Fruit fly (Drosophila melanogaster): ENCODE data around the gene Tim9a.
A peak's percentile ranks its signal among the peaks of the same experiment; 100 is the strongest.

Gene Tim9a

DNA sequence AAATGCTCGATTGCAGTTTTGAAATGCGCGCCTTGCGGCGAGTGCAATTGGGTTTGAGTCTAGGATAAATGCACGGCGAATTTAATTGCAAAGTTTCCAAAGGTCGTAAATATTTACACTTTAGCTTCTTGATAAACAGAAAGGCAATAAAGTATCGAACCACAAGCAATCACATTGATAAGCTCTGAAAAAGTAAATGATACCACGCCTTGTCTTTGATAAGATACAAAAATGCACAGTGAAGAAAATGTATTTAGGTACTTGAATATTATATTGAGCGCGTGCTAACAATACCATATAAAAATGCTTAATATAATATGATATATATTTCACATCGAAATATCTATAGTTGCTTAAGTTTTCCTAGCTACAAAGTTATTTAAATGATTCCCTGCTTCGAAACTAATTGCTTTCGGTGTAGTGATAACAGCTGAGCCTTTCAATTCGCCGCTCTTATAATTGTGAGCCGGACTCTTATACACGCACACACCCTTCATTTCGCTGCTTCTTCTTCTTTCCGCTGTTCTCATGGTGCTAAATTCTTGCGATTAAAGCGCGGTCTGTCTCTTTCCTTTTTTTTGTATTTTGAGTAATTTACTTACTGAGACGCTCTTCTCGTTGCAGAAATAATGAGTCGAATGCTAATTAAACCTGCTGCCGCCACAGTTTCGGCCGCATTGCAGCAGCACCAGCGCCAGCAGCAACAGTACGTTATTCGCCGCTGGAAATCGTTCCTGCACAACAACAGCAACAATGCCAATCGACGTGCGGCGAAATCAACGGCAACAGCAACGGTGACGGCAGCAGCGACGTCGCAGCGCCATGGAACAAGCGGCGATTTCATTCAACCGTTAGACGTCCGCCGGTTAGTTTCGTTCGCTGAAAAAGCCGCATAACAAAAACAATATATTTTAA is 11.5 kb upstream of the Tim9a start (continued):
- TF ChIP-seq CG17359 (tag; optimal IDR thresholded peaks at IDR 0.05) = peak; percentile 89
- TF ChIP-seq Fer3 (tag; optimal IDR thresholded peaks at IDR 0.05) = peak; percentile 84
- TF ChIP-seq Dek (tag; optimal IDR thresholded peaks at IDR 0.05) = peak; percentile 81
- TF ChIP-seq stwl (tag; optimal IDR thresholded peaks at IDR 0.05) = peak; percentile 10
- TF ChIP-seq CG14050 (GFP tag; IDR thresholded peaks at IDR 0.05) = peak; percentile 68; the same call in 2 of the 3 replicates
- TF ChIP-seq CG12942 (GFP tag; optimal IDR thresholded peaks at IDR 0.05) = peak; percentile 68
- peak; percentile 60; the same call in 1 of the 2 replicates for TF ChIP-seq bowl (GFP tag; IDR thresholded peaks at IDR 0.05)
- TF ChIP-seq tgo (GFP tag; IDR thresholded peaks at IDR 0.05) = peak; percentile 81
- no peak for TF ChIP-seq sc (optimal IDR thresholded peaks at IDR 0.05)
- TF ChIP-seq sc (GFP tag; optimal IDR thresholded peaks at IDR 0.05) = peak; percentile 80
- TF ChIP-seq CG1529 (GFP tag; optimal IDR thresholded peaks at IDR 0.05) = peak; percentile 67
- TF ChIP-seq nau (GFP tag; optimal IDR thresholded peaks at IDR 0.05) = peak; percentile 77
- peak; percentile 79 for TF ChIP-seq CG32772 (GFP tag; IDR thresholded peaks at IDR 0.05)
- TF ChIP-seq CG42726 (GFP tag; IDR thresholded peaks at IDR 0.05; ENCODE audit: partially characterized antibody) = no peak
- peak; percentile 63 for TF ChIP-seq cwo (GFP tag; optimal IDR thresholded peaks at IDR 0.05)
- TF ChIP-seq MTF-1 (GFP tag; optimal IDR thresholded peaks at IDR 0.05; ENCODE audit: borderline replicate concordance) = peak; percentile 46
- peak; percentile 61 for TF ChIP-seq CG16863 (GFP tag; optimal IDR thresholded peaks at IDR 0.05)
- peak; percentile 75 for TF ChIP-seq CG6854 (GFP tag; optimal IDR thresholded peaks at IDR 0.05)
- TF ChIP-seq Awh (GFP tag; IDR thresholded peaks at IDR 0.05) = peak; percentile 80
- peak; percentile 82 for TF ChIP-seq CG11456 (GFP tag; IDR thresholded peaks at IDR 0.05)
- TF ChIP-seq bsh (GFP tag; optimal IDR thresholded peaks at IDR 0.05) = peak; percentile 68 to 90
- peak; percentile 75; the same call in 2 of the 3 replicates for TF ChIP-seq B-H1 (GFP tag; IDR thresholded peaks at IDR 0.05)
- peak; percentile 35 for TF ChIP-seq Bdp1 (GFP tag; optimal IDR thresholded peaks at IDR 0.05)
- TF ChIP-seq Adf1 (GFP tag; IDR thresholded peaks at IDR 0.05) = peak; percentile 92
- peak; percentile 17 for TF ChIP-seq CHES-1-like (GFP tag; optimal IDR thresholded peaks at IDR 0.05)
- no peak for TF ChIP-seq CG33213 (GFP tag; optimal IDR thresholded peaks at IDR 0.05)
- TF ChIP-seq CG1233 (GFP tag; optimal IDR thresholded peaks at IDR 0.05) = peak; percentile 56
- TF ChIP-seq CG13296 (GFP tag; optimal IDR thresholded peaks at IDR 0.05) = peak; percentile 77
- TF ChIP-seq CG32532 (GFP tag; IDR thresholded peaks at IDR 0.05) = peak; percentile 81
- TF ChIP-seq Meics (GFP tag; optimal IDR thresholded peaks at IDR 0.05) = peak; percentile 87
- TF ChIP-seq Atf3 (GFP tag; optimal IDR thresholded peaks at IDR 0.05) = no peak
- TF ChIP-seq Mad (GFP tag; optimal IDR thresholded peaks at IDR 0.05) = peak; percentile 55
- peak; percentile 29 for TF ChIP-seq Bteb2 (GFP tag; optimal IDR thresholded peaks at IDR 0.05)
- peak; percentile 81 for TF ChIP-seq Ssrp (tag; optimal IDR thresholded peaks at IDR 0.05)
- TF ChIP-seq TFAM (GFP tag; optimal IDR thresholded peaks at IDR 0.05) = peak; percentile 22
- 0 out of 2 replicates have a peak, but pooled peaks have one; percentile 29 for TF ChIP-seq sens-2 (GFP tag; IDR thresholded peaks at IDR 0.05)
- peak; percentile 75 for TF ChIP-seq NfI (GFP tag; optimal IDR thresholded peaks at IDR 0.05)
- TF ChIP-seq wor (GFP tag; IDR thresholded peaks at IDR 0.05) = peak; percentile 68
- TF ChIP-seq prd (optimal IDR thresholded peaks at IDR 0.05) = no peak
- TF ChIP-seq prd (GFP tag; IDR thresholded peaks at IDR 0.05) = peak; percentile 82
- peak; percentile 72 for TF ChIP-seq corto (GFP tag; optimal IDR thresholded peaks at IDR 0.05)
- TF ChIP-seq gt (GFP tag; IDR thresholded peaks at IDR 0.05) = no peak
- TF ChIP-seq lilli (GFP tag; optimal IDR thresholded peaks at IDR 0.05) = peak; percentile 32
- no peak for TF ChIP-seq emc (GFP tag; optimal IDR thresholded peaks at IDR 0.05)
- no peak for TF ChIP-seq Dref (GFP tag; IDR thresholded peaks at IDR 0.05)
- TF ChIP-seq aop (GFP tag; IDR thresholded peaks at IDR 0.05) = no peak
- no peak for TF ChIP-seq Doc3 (GFP tag; IDR thresholded peaks at IDR 0.05; ENCODE audit: partially characterized antibody)
- TF ChIP-seq fru (optimal IDR thresholded peaks at IDR 0.05) = no peak
- TF ChIP-seq odd (GFP tag; optimal IDR thresholded peaks at IDR 0.05) = peak; percentile 68
